In the genomic region with DNA sequence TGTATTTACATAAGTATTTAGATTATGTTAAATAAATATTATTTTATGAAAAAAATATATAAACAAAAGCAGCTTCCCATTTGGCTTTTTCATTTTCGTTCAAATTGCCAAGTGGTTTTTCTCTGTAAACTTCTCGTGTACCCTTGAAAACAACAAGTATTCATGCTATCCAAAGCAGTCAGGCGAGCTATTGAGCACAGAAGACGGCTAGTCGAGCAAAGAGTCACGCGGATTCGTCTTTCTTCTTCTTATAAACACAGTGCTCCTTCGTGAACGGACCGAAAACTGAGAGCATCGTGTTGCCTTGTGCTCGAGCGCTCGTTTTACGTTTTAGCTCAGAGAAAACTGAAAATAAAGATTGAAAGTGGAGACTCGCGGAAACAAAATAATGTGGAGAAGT, we compare ENCODE assay signal across 2 worm cellular contexts.
TF ChIP-seq lines count a peak whose summit lies in the region.

No protein-coding gene starts in this region.

TF ChIP-seq in whole organism, L1 larva, 84 proteins besides CTCF, POLR2A, EP300 and RAD21 (continued from another document):
- TF ChIP-seq snu-23 (GFP tag; optimal IDR thresholded peaks at IDR 0.05; lab: Kevin White, UChicago) (no peak), ceh-82 (tag; optimal IDR thresholded peaks at IDR 0.05; lab: Kevin White, UChicago) (no peak), lin-14 (GFP tag; optimal IDR thresholded peaks at IDR 0.05; lab: Kevin White, UChicago) (peak; percentile 60), egl-13 (tag; optimal IDR thresholded peaks at IDR 0.05; lab: Kevin White, UChicago) (no peak), ztf-4 (tag; optimal IDR thresholded peaks at IDR 0.05; lab: Kevin White, UChicago) (no peak), mab-9 (GFP tag; IDR thresholded peaks at IDR 0.05; lab: Robert Waterston, UW) (no peak), isw-1 (GFP tag; IDR thresholded peaks at IDR 0.05; lab: Robert Waterston, UW) (no peak), tlp-1 (tag; optimal IDR thresholded peaks at IDR 0.05; lab: Kevin White, UChicago) (no peak), rnt-1 (tag; optimal IDR thresholded peaks at IDR 0.05; lab: Kevin White, UChicago) (peak; percentile 0), efl-1 (optimal IDR thresholded peaks at IDR 0.05; lab: Kevin White, UChicago) (no peak), efl-1 (GFP tag; optimal IDR thresholded peaks at IDR 0.05 in 1 of 2; lab: Kevin White, UChicago) (peak in 1 of 2 experiments; percentile 40), zag-1 (tag; optimal IDR thresholded peaks at IDR 0.05; lab: Kevin White, UChicago) (no peak), pqm-1 (tag; optimal IDR thresholded peaks at IDR 0.05; lab: Kevin White, UChicago) (no peak), lin-15B (tag; optimal IDR thresholded peaks at IDR 0.05; lab: Kevin White, UChicago) (no peak), lin-13 (GFP tag; optimal IDR thresholded peaks at IDR 0.05; lab: Kevin White, UChicago) (no peak)

TF ChIP-seq in whole organism, L2 larva, 48 proteins besides CTCF, POLR2A, EP300 and RAD21 (continued from another document):
- TF ChIP-seq sma-9 (GFP tag; optimal IDR thresholded peaks at IDR 0.05; lab: Kevin White, UChicago) (no peak), sma-9 (tag; optimal IDR thresholded peaks at IDR 0.05; lab: Kevin White, UChicago) (no peak), nhr-25 (tag; optimal IDR thresholded peaks at IDR 0.05; lab: Kevin White, UChicago) (no peak), nhr-12 (tag; optimal IDR thresholded peaks at IDR 0.05; lab: Kevin White, UChicago) (no peak), ztf-4 (tag; optimal IDR thresholded peaks at IDR 0.05; lab: Kevin White, UChicago) (no peak), ceh-82 (tag; optimal IDR thresholded peaks at IDR 0.05; lab: Kevin White, UChicago) (no peak), nhr-11 (tag; optimal IDR thresholded peaks at IDR 0.05; lab: Kevin White, UChicago) (no peak)
TF ChIP-seq in whole organism, L2 larva: peak in this region for 3.
